Fruit fly (Drosophila melanogaster): ENCODE measurements around the gene CG8664.

Gene CG8664

dm6 chrX:17297070-17297689 is 14.7 kb upstream of the CG8664 start (continued):
- TF ChIP-seq Optix (GFP tag; IDR thresholded peaks at IDR 0.05) (peak; percentile 52; the same call in 1 of the 3 replicates), ase (GFP tag; IDR thresholded peaks at IDR 0.05) (peak; percentile 16; the same call in 1 of the 3 replicates), nerfin-1 (tag; optimal IDR thresholded peaks at IDR 0.05) (peak; percentile 42), Sox102F (GFP tag; optimal IDR thresholded peaks at IDR 0.05) (peak; percentile 67), CG4820 (GFP tag; optimal IDR thresholded peaks at IDR 0.05) (peak; percentile 5), PHDP (tag; optimal IDR thresholded peaks at IDR 0.05) (peak; percentile 38), D19A (tag; optimal IDR thresholded peaks at IDR 0.05) (peak; percentile 95), pum (GFP tag; optimal IDR thresholded peaks at IDR 0.05) (peak; percentile 32), wor (GFP tag; IDR thresholded peaks at IDR 0.05) (peak; percentile 32; the same call in 1 of the 2 replicates), pnt (GFP tag; optimal IDR thresholded peaks at IDR 0.05) (peak; percentile 19), chn (GFP tag; optimal IDR thresholded peaks at IDR 0.05) (peak; percentile 23), so (GFP tag; IDR thresholded peaks at IDR 0.05) (0 out of 3 replicates have a peak, but pooled peaks have one; percentile 12), Asciz (GFP tag; optimal IDR thresholded peaks at IDR 0.05) (peak; percentile 39), eve (GFP tag; optimal IDR thresholded peaks at IDR 0.05) (peak in 1 of 2 experiments; percentile 76), CG1603 (tag; optimal IDR thresholded peaks at IDR 0.05) (peak; percentile 73), Bdp1 (GFP tag; optimal IDR thresholded peaks at IDR 0.05) (peak; percentile 10), ind (GFP tag; optimal IDR thresholded peaks at IDR 0.05) (peak; percentile 21), Atf3 (GFP tag; optimal IDR thresholded peaks at IDR 0.05) (peak; percentile 52), dysf (GFP tag; IDR thresholded peaks at IDR 0.05) (peak; percentile 37; the same call in 1 of the 3 replicates), CG6654 (GFP tag; optimal IDR thresholded peaks at IDR 0.05) (peak; percentile 8), CG42726 (GFP tag; IDR thresholded peaks at IDR 0.05; ENCODE audit: partially characterized antibody) (no peak), CoRest (tag; optimal IDR thresholded peaks at IDR 0.05) (peak; percentile 27), dmrt11E (tag; optimal IDR thresholded peaks at IDR 0.05) (peak; percentile 48), Pdp1 (GFP tag; optimal IDR thresholded peaks at IDR 0.05) (peak; percentile 36 to 54), CG2875 (GFP tag; optimal IDR thresholded peaks at IDR 0.05) (peak; percentile 45), org-1 (GFP tag; optimal IDR thresholded peaks at IDR 0.05) (peak; percentile 22), gsb-n (tag; optimal IDR thresholded peaks at IDR 0.05) (peak; percentile 20), Antp (GFP tag; optimal IDR thresholded peaks at IDR 0.05) (peak; percentile 39), CG2678 (tag; optimal IDR thresholded peaks at IDR 0.05) (peak; percentile 43), exex (tag; optimal IDR thresholded peaks at IDR 0.05) (no peak), CG18619 (GFP tag; optimal IDR thresholded peaks at IDR 0.05) (peak; percentile 31), Oli (tag; optimal IDR thresholded peaks at IDR 0.05) (peak; percentile 63), grau (tag; optimal IDR thresholded peaks at IDR 0.05) (peak; percentile 16), dpn (GFP tag; optimal IDR thresholded peaks at IDR 0.05) (peak in 1 of 2 experiments; percentile 30), tin (GFP tag; optimal IDR thresholded peaks at IDR 0.05) (peak; percentile 6), chif (GFP tag; optimal IDR thresholded peaks at IDR 0.05) (peak in 1 of 2 experiments; percentile 49)

- peak; percentile 43 for TF ChIP-seq crol (GFP tag; IDR thresholded peaks at IDR 0.05)
- TF ChIP-seq CG33557 (GFP tag; optimal IDR thresholded peaks at IDR 0.05) = no peak
- TF ChIP-seq CG7928 (GFP tag; optimal IDR thresholded peaks at IDR 0.05) = no peak
- TF ChIP-seq CG31365 (tag; optimal IDR thresholded peaks at IDR 0.05) = no peak
- no peak for TF ChIP-seq stwl (tag; optimal IDR thresholded peaks at IDR 0.05)
- TF ChIP-seq CG34422 (GFP tag; IDR thresholded peaks at IDR 0.05) = no peak
- peak; percentile 70 for TF ChIP-seq sens (GFP tag)
- no peak for TF ChIP-seq CG4617 (GFP tag; optimal IDR thresholded peaks at IDR 0.05; ENCODE audit: borderline replicate concordance)
- TF ChIP-seq Med (GFP tag) = peak; percentile 18
- no peak for TF ChIP-seq gro (GFP tag; optimal IDR thresholded peaks at IDR 0.05)
- no peak for TF ChIP-seq CG15479 (GFP tag; optimal IDR thresholded peaks at IDR 0.05)
- no peak for TF ChIP-seq CG6272 (GFP tag; IDR thresholded peaks at IDR 0.05)
- TF ChIP-seq CG12659 (GFP tag; optimal IDR thresholded peaks at IDR 0.05) = no peak
- no peak for TF ChIP-seq zfh2 (GFP tag; optimal IDR thresholded peaks at IDR 0.05)
These were observed 13.9 kb upstream of the CG8664 start for dm6 chrX:17296283-17297069.
